Worm (Caenorhabditis elegans) whole organism, mixed stage, embryonic: ENCODE results near the gene gtl-2.

Experiments used
- M03D4.4 ChIP-seq: sonication (generic microtip); optimal IDR thresholded peaks from 2 replicates; lab custom pipeline; 2017; ENCODE audit warnings: mild to moderate bottlenecking, missing genetic modification characterization, missing compliant biosample characterization
- bed-3 ChIP-seq: fragments of 200-800 bp; sonication (Bioruptor generic); optimal IDR thresholded peaks from 3 replicates; lab custom pipeline; 2018; ENCODE audit warnings: mild to moderate bottlenecking, missing genetic modification characterization, moderate library complexity, missing compliant biosample characterization
- blmp-1 ChIP-seq: fragments of 150-350 bp; optimal IDR thresholded peaks from 2 replicates; lab custom pipeline; 2014; ENCODE audit warnings: missing biosample characterization, missing genetic modification characterization
- ceh-39 ChIP-seq: fragments of 150-350 bp; optimal IDR thresholded peaks from 2 replicates; lab custom pipeline; 2014; ENCODE audit warnings: missing biosample characterization, missing genetic modification characterization
- ces-1 ChIP-seq: fragments of 150-350 bp; optimal IDR thresholded peaks from 2 replicates; lab custom pipeline; 2014; ENCODE audit warnings: missing biosample characterization, missing genetic modification reagents, missing genetic modification characterization
- cnd-1 ChIP-seq: fragments of 200-800 bp; sonication (Bioruptor generic); optimal IDR thresholded peaks from 2 replicates; lab custom pipeline; 2018; ENCODE audit warnings: mild to moderate bottlenecking, missing genetic modification characterization, missing compliant biosample characterization
- drap-1 ChIP-seq: fragments of 200-800 bp; sonication (Bioruptor generic); optimal IDR thresholded peaks from 3 replicates; lab custom pipeline; 2018; ENCODE audit warnings: mild to moderate bottlenecking, missing genetic modification characterization, missing compliant biosample characterization
- elt-1 ChIP-seq: sonication (generic microtip); optimal IDR thresholded peaks from 2 replicates; lab custom pipeline; 2017; ENCODE audit warnings: missing genetic modification characterization, mild to moderate bottlenecking, missing compliant biosample characterization, antibody characterized with exemption, moderate library complexity, borderline replicate concordance; ENCODE audit not compliant: insufficient read depth
- elt-3 ChIP-seq: fragments of 150-350 bp; optimal IDR thresholded peaks from 2 replicates; lab custom pipeline; 2014; ENCODE audit warnings: missing biosample characterization, missing genetic modification characterization
- flh-1 ChIP-seq: fragments of 200-800 bp; sonication (Bioruptor generic); optimal IDR thresholded peaks from 2 replicates; lab custom pipeline; 2018; ENCODE audit warnings: mild to moderate bottlenecking, missing genetic modification characterization, moderate library complexity, missing compliant biosample characterization
- ham-2 ChIP-seq: fragments of 200-800 bp; sonication (Bioruptor generic); optimal IDR thresholded peaks from 2 replicates; lab custom pipeline; 2018; ENCODE audit warnings: mild to moderate bottlenecking, missing genetic modification characterization, missing compliant biosample characterization
- hlh-1 ChIP-seq: fragments of 150-350 bp; optimal IDR thresholded peaks from 2 replicates; lab custom pipeline; 2014; ENCODE audit warnings: missing biosample characterization, missing genetic modification reagents, missing genetic modification characterization
- lin-13 ChIP-seq: fragments of 150-350 bp; optimal IDR thresholded peaks from 2 replicates; lab custom pipeline; 2014; ENCODE audit warnings: missing biosample characterization, missing genetic modification characterization
- lin-32 ChIP-seq: fragments of 200-800 bp; sonication (Bioruptor generic); optimal IDR thresholded peaks from 2 replicates; lab custom pipeline; 2018; ENCODE audit warnings: mild to moderate bottlenecking, missing genetic modification characterization, missing compliant biosample characterization
- lsy-2 ChIP-seq: fragments of 150-350 bp; optimal IDR thresholded peaks from 2 replicates; lab custom pipeline; 2014; ENCODE audit warnings: missing biosample characterization, missing genetic modification characterization
- mab-5 ChIP-seq: fragments of 150-350 bp; optimal IDR thresholded peaks from 2 replicates; lab custom pipeline; 2014; ENCODE audit warnings: missing biosample characterization, missing genetic modification characterization
- mep-1 ChIP-seq: fragments of 150-350 bp; optimal IDR thresholded peaks from 2 replicates; lab custom pipeline; 2017; ENCODE audit warnings: missing biosample characterization, missing genetic modification reagents, missing genetic modification characterization, inconsistent platforms
- mls-2 ChIP-seq: sonication (generic microtip); optimal IDR thresholded peaks from 2 replicates; lab custom pipeline; 2016; ENCODE audit warnings: mild to moderate bottlenecking, missing genetic modification characterization, moderate library complexity, missing compliant biosample characterization
- nhr-12 ChIP-seq: fragments of 150-350 bp; optimal IDR thresholded peaks from 2 replicates; lab custom pipeline; 2014; ENCODE audit warnings: missing biosample characterization, missing genetic modification characterization
- nhr-2 ChIP-seq: fragments of 150-350 bp; optimal IDR thresholded peaks from 2 replicates; lab custom pipeline; 2014; ENCODE audit warnings: missing biosample characterization, missing genetic modification characterization
- nhr-237 ChIP-seq: fragments of 150-350 bp; optimal IDR thresholded peaks from 2 replicates; lab custom pipeline; 2014; ENCODE audit warnings: missing biosample characterization, missing genetic modification characterization
- nhr-28 ChIP-seq: fragments of 150-350 bp; optimal IDR thresholded peaks from 2 replicates; lab custom pipeline; 2014; ENCODE audit warnings: missing biosample characterization, missing genetic modification characterization
- nhr-76 ChIP-seq: sonication (generic microtip); optimal IDR thresholded peaks from 2 replicates; lab custom pipeline; 2017; ENCODE audit warnings: missing biosample characterization, missing genetic modification characterization
- pha-4 ChIP-seq: fragments of 150-350 bp; optimal IDR thresholded peaks from 2 replicates; lab custom pipeline; 2018; ENCODE audit warnings: missing biosample characterization, missing genetic modification reagents, missing genetic modification characterization
- snpc-4 ChIP-seq: fragments of 150-350 bp; optimal IDR thresholded peaks from 2 replicates; lab custom pipeline; 2014; ENCODE audit warnings: missing biosample characterization, missing genetic modification characterization
- sptf-1 ChIP-seq: sonication (generic microtip); optimal IDR thresholded peaks from 2 replicates; lab custom pipeline; 2017; ENCODE audit warnings: mild to moderate bottlenecking, missing genetic modification characterization, moderate library complexity, missing compliant biosample characterization
- tbx-8 ChIP-seq: fragments of 200-800 bp; sonication (Bioruptor generic); optimal IDR thresholded peaks from 2 replicates; lab custom pipeline; 2018; ENCODE audit warnings: mild to moderate bottlenecking, missing genetic modification characterization, moderate library complexity, missing compliant biosample characterization
- unc-39 ChIP-seq: fragments of 150-350 bp; optimal IDR thresholded peaks from 2 replicates; lab custom pipeline; 2014; ENCODE audit warnings: missing biosample characterization, missing genetic modification characterization
- unc-62 ChIP-seq: fragments of 150-350 bp; optimal IDR thresholded peaks from 2 replicates; lab custom pipeline; 2014; ENCODE audit warnings: missing biosample characterization, missing genetic modification reagents, missing genetic modification characterization
- zip-8 ChIP-seq: fragments of 150-350 bp; optimal IDR thresholded peaks from 2 replicates; lab custom pipeline; 2014; ENCODE audit warnings: missing biosample characterization, missing genetic modification characterization
- ztf-11 ChIP-seq: fragments of 150-350 bp; optimal IDR thresholded peaks from 2 replicates; lab custom pipeline; 2014; ENCODE audit warnings: missing biosample characterization, missing genetic modification characterization

Gene gtl-2

DNA sequence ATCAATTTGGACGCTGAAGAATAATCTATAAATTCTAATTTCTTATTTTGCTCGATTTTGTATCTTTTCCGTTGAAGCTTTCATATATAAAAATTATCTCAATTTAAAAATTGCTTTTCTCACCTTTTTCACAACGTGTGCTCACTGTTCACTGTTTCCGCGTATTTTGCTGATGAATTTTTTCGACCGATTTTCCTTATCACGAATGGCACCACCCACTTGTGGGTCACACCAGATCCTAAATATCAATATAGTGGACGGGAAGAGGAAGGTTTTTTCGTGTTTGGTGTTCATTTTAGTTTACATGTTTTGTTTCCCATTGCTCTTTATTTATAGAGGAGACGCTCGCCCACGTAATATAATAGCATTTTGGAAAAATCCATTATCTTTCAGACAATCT lies 42.4 kb downstream of the gtl-2 start:
- TF ChIP-seq M03D4.4 (tag; lab: Kevin White, UChicago) (no peak), drap-1 (no peak), mls-2 (tag; lab: Kevin White, UChicago) (no peak), elt-3 (tag; lab: Kevin White, UChicago) (no peak), ceh-39 (no peak), snpc-4 (tag; lab: Kevin White, UChicago) (no peak), cnd-1 (no peak), nhr-28 (no peak)

DNA sequence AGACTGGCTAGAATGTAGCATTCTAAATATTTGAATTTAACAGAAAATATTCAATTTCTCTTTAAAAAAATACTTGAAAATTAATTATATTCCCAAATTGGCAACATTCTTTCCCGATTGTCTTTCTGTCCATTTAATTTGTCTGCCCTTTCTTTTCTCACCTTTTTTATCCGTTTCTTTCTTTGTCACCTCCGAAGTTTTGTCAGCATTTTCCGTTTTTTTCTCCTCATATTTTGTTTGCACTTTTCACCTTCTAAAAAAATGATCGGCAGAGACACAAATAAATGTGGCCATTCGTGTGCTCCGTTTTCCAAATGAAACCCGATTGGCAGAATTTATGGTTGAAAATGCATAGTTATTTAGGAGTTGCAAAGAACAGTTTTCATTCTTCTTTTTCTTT lies 42.9 kb downstream of the gtl-2 start:
- TF ChIP-seq blmp-1 (tag; lab: Kevin White, UChicago) = no peak

DNA sequence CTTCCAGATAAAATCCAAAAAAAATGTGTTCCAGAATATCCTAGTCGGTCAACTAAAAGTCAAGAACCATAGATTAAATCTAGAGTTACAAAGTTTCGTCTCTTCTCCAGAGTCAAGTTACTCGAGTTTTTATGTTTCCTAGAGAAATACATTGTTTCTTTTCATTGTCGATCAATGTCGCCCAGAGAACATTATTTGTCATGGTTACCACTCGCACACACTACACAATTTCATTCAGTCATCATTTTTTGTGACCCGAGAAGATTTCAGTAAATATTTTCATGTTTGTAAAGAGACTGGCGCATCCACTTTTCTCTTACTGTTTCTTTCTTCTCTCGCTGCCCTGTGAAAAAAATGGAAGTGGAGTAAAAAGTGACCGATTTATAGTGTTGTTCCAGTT lies 43.4 kb downstream of the gtl-2 start:
- TF ChIP-seq drap-1 (no peak), sptf-1 (no peak), bed-3 (GFP tag; lab: Kevin White, UChicago) (no peak), elt-3 (tag; lab: Kevin White, UChicago) (no peak), lin-13 (no peak), nhr-12 (tag; lab: Kevin White, UChicago) (no peak), unc-39 (no peak), nhr-237 (tag; lab: Kevin White, UChicago) (no peak), unc-62 (GFP tag; lab: Kevin White, UChicago) (no peak), lin-32 (no peak), pha-4 (no peak), ztf-11 (tag; lab: Kevin White, UChicago) (no peak), nhr-2 (tag; lab: Kevin White, UChicago) (no peak), flh-1 (GFP tag; lab: Kevin White, UChicago) (no peak), nhr-76 (no peak), ham-2 (GFP tag; lab: Kevin White, UChicago) (no peak), snpc-4 (tag; lab: Kevin White, UChicago) (no peak), mep-1 (tag; lab: Kevin White, UChicago) (no peak), M03D4.4 (tag; lab: Kevin White, UChicago) (no peak), nhr-28 (no peak)

DNA sequence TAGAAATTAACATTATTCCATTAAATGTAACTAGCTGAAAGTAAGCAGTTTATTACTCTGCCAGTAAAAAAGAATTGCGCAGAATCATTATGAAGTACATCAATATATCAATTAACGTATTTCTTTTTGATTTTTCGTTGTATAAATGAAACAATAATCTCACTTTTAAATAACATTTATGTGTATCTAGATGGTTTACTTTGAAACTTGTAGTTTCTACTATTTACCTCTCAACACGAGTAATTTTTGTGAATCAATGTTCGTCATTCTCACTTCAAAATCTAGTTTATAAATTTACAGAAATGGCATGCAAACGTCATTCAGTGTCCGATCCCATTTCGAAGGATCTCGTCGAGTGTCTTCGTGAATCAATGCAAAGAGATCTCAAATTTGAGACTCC lies 43.9 kb downstream of the gtl-2 start, which contains the start of gene gspd-1:
Gene gspd-1 (plus strand): TSS at position 301 of the 400 bp plus-strand sequence.
- no peak for TF ChIP-seq blmp-1 (tag; lab: Kevin White, UChicago)
- TF ChIP-seq nhr-12 (tag; lab: Kevin White, UChicago) = no peak
- TF ChIP-seq elt-1 (tag; lab: Kevin White, UChicago) = no peak
- no peak for TF ChIP-seq lsy-2 (tag; lab: Kevin White, UChicago)

DNA sequence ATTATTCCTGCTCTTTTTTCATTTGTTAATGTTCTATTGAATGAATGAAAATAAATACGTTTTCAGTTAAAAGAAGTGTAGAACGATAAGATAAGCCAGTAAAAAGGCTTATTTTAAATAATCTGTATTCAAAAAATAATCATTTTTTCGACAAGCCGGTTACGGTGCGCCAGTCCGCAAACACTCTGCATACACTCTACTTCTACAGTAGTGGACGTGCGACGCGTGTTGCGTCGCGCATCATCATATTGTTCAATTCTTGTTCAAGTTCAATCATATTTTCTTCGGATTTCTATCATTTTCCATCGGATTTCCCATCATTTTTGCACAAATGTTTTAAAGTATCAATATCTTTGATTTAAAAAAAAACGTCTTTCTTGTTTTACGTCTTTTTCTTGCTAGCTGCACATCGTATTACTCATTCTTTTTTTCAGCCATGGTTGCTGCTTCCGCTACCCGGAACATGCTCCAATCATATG lies 46.7 kb downstream of the gtl-2 start, which contains the start of gene B0035.18:
Gene B0035.18 (plus strand): TSS at position 429 of the 479 bp plus-strand sequence.
- TF ChIP-seq drap-1 = no peak
- TF ChIP-seq elt-3 (tag; lab: Kevin White, UChicago) = no peak
- no peak for TF ChIP-seq hlh-1 (tag; lab: Kevin White, UChicago)
- TF ChIP-seq sptf-1 = no peak
- TF ChIP-seq lin-32 = no peak
- TF ChIP-seq ham-2 (GFP tag; lab: Kevin White, UChicago) = no peak
- TF ChIP-seq elt-1 (tag; lab: Kevin White, UChicago) = no peak
- no peak for TF ChIP-seq bed-3 (GFP tag; lab: Kevin White, UChicago)
- TF ChIP-seq flh-1 (GFP tag; lab: Kevin White, UChicago) = no peak
- no peak for TF ChIP-seq ces-1 (GFP tag; lab: Kevin White, UChicago)
- no peak for TF ChIP-seq pha-4
- no peak for TF ChIP-seq mab-5 (tag; lab: Kevin White, UChicago)
- TF ChIP-seq mep-1 (tag; lab: Kevin White, UChicago) = no peak
- TF ChIP-seq zip-8 (tag; lab: Kevin White, UChicago) = no peak
- TF ChIP-seq tbx-8 (GFP tag; lab: Kevin White, UChicago) = no peak
- TF ChIP-seq unc-62 (GFP tag; lab: Kevin White, UChicago) = no peak
- TF ChIP-seq ztf-11 (tag; lab: Kevin White, UChicago) = no peak
- TF ChIP-seq nhr-76 = no peak
- TF ChIP-seq, all 35 proteins: peak for 0
